Fruit fly (Drosophila melanogaster) whole organism: ENCODE measurements around the gene CG18599.

ENCODE experiments used
- pan ChIP-seq: fragments of >200 bp; optimal IDR thresholded peaks from 2 replicates; lab custom pipeline; 2017
- psq ChIP-seq: fragments of >200 bp; optimal IDR thresholded peaks from 2 replicates; lab custom pipeline; 2017
- usp ChIP-seq: fragments of >200 bp; optimal IDR thresholded peaks from 2 replicates; lab custom pipeline; 2017; ENCODE audit warnings: missing biosample characterization, missing genetic modification characterization, mixed read lengths

DNA sequence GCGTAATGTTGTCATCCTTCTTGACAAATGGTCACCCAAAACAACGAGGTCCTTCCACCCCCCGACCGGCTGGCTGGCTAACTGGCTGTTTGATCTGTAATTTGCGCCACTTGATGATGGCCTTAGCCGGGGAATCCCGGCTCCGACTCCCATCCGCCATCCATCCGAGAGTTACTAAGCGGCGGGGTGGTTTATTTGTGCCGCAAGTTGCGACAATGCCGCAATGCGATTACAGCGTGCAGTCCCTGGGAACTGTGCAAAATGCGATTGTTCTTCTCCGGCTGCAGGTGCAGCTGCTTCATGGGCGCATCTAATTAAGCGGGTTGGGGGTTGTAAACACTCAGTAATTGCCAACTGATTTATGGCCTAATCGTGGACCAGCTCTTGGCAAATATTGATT lies 7.6 kb upstream of the CG18599 start:
- no peak for TF ChIP-seq usp (GFP tag; lab: Kevin White, UChicago)
- TF ChIP-seq pan (lab: Kevin White, UChicago): no peak
- TF ChIP-seq psq (lab: Kevin White, UChicago): no peak
